Worm (Caenorhabditis elegans) whole organism, L4 larva: Measurements from ENCODE around the gene str-182.

Source experiments
- R02D3.7 ChIP-seq: fragments of 150-350 bp; sonication (generic microtip); optimal IDR thresholded peaks from 3 replicates; lab custom pipeline; 2014; ENCODE audit warnings: missing biosample characterization, missing genetic modification characterization
- lin-39 ChIP-seq: fragments of 150-350 bp; optimal IDR thresholded peaks from 2 replicates; lab custom pipeline; 2014; ENCODE audit warnings: missing biosample characterization, missing genetic modification reagents, missing genetic modification characterization
- madf-9 ChIP-seq: fragments of 200-800 bp; sonication (Bioruptor generic); conservative IDR thresholded peaks from 2 replicates; pipeline ENCODE4 v1.3.6; 2022; ENCODE audit warnings: missing genetic modification reagents, missing genetic modification characterization, missing compliant biosample characterization
- mdl-1 ChIP-seq, 2 experiments: fragments of 150-350 bp in 1 of 2; sonication (generic microtip) in 1 of 2; optimal IDR thresholded peaks; 2 replicates each; lab custom pipeline; 2014 to 2017; ENCODE audit warnings: missing biosample characterization in 2 of 2, missing genetic modification characterization in 2 of 2
- nhr-111 ChIP-seq: fragments of 200-800 bp; sonication (Bioruptor generic); optimal IDR thresholded peaks from 2 replicates; lab custom pipeline; 2018; ENCODE audit warnings: mild to moderate bottlenecking, missing genetic modification characterization, missing compliant biosample characterization
- nhr-42 ChIP-seq: fragments of 200-800 bp; sonication (Bioruptor generic); IDR thresholded peaks from 2 replicates; pipeline ENCODE4 v1.3.6; 2022; ENCODE audit warnings: missing genetic modification characterization, missing compliant biosample characterization
- pqm-1 ChIP-seq: sonication (generic microtip); optimal IDR thresholded peaks from 2 replicates; lab custom pipeline; 2017; ENCODE audit warnings: missing biosample characterization, missing genetic modification characterization
- spr-1 ChIP-seq: sonication (generic microtip); optimal IDR thresholded peaks from 2 replicates; lab custom pipeline; 2016; ENCODE audit warnings: mild to moderate bottlenecking, missing genetic modification characterization, missing compliant biosample characterization

ce11 chrV:10204863-10205338, 28.3 kb downstream of the str-182 start, which contains the start of the genes ZK856.19 and ZK856.11:
- TF ChIP-seq pqm-1 (tag; lab: Kevin White, UChicago) (no peak), nhr-42 (GFP tag; lab: Robert Waterston, UW) (no peak), madf-9 (no peak), R02D3.7 (tag; lab: Kevin White, UChicago) (peak; percentile 13), lin-39 (tag; lab: Kevin White, UChicago) (no peak), mdl-1 (tag; optimal IDR thresholded peaks at IDR 0.05; lab: Kevin White, UChicago) (no peak), nhr-111 (no peak), spr-1 (tag; lab: Kevin White, UChicago) (no peak)
